Worm (Caenorhabditis elegans): Measurements from ENCODE around the gene F48F7.3.

- TF ChIP-seq ces-1 (GFP tag; optimal IDR thresholded peaks at IDR 0.05), result no peak
- TF ChIP-seq M03D4.4 (tag; optimal IDR thresholded peaks at IDR 0.05), result no peak
- TF ChIP-seq nhr-76 (tag; optimal IDR thresholded peaks at IDR 0.05), result no peak
- TF ChIP-seq lsy-2 (tag; optimal IDR thresholded peaks at IDR 0.05), result no peak
Observed at ce11 chrX:13945524-13945923, 17.8 kb upstream of the F48F7.3 start.
